Fruit fly (Drosophila melanogaster) whole organism, wandering third instar larva: ENCODE results near the gene Vinc.
A peak's percentile ranks its signal among the peaks of the same experiment; 100 is the strongest.

Experiments used
- Abd-B ChIP-seq: fragments of >200 bp; optimal IDR thresholded peaks from 2 replicates; lab custom pipeline; 2017; ENCODE audit warnings: missing biosample characterization, missing genetic modification characterization
- CG9705 ChIP-seq: fragments of 200-800 bp; sonication (Bioruptor generic); optimal IDR thresholded peaks from 2 replicates; lab custom pipeline; 2018; ENCODE audit warnings: missing biosample characterization, mild to moderate bottlenecking, missing genetic modification characterization
- CrebA ChIP-seq: fragments of 200-800 bp; sonication (Bioruptor generic); optimal IDR thresholded peaks from 2 replicates; lab custom pipeline; 2016; ENCODE audit warnings: missing biosample characterization, mild to moderate bottlenecking, missing genetic modification characterization, borderline replicate concordance
- Dif ChIP-seq: fragments of 200-275, 200-300 bp; sonication (Bioruptor generic); optimal IDR thresholded peaks from 2 replicates; lab custom pipeline; 2018; ENCODE audit warnings: missing biosample characterization, missing genetic modification characterization; ENCODE audit not compliant: partially characterized antibody
- GATAd ChIP-seq: sonication (Bioruptor generic); optimal IDR thresholded peaks from 2 replicates; lab custom pipeline; 2016; ENCODE audit warnings: missing biosample characterization, missing genetic modification characterization
- HLH106 ChIP-seq: fragments of 200-800 bp; optimal IDR thresholded peaks from 3 replicates; lab custom pipeline; 2019; ENCODE audit warnings: missing biosample characterization, mild to moderate bottlenecking, missing genetic modification characterization, moderate library complexity
- Hnf4 ChIP-seq: fragments of 200-800 bp; sonication (Bioruptor generic); optimal IDR thresholded peaks from 2 replicates; lab custom pipeline; 2016; ENCODE audit warnings: missing biosample characterization, mild to moderate bottlenecking, missing genetic modification characterization
- Hr78 ChIP-seq: fragments of >200 bp; optimal IDR thresholded peaks from 2 replicates; lab custom pipeline; 2017; ENCODE audit warnings: missing biosample characterization, missing genetic modification characterization
- Hr83 ChIP-seq: fragments of 200-300 bp; sonication (Bioruptor generic); optimal IDR thresholded peaks from 2 replicates; lab custom pipeline; 2016; ENCODE audit warnings: missing biosample characterization, mild to moderate bottlenecking, missing genetic modification characterization, moderate library complexity; ENCODE audit not compliant: poor library complexity, severe bottlenecking
- Jra ChIP-seq: sonication (Bioruptor generic); optimal IDR thresholded peaks from 2 replicates; lab custom pipeline; 2016; ENCODE audit warnings: missing biosample characterization, missing genetic modification characterization
- Mio ChIP-seq: sonication (Bioruptor generic); optimal IDR thresholded peaks from 2 replicates; lab custom pipeline; 2016; ENCODE audit warnings: missing biosample characterization, missing genetic modification characterization
- Myc ChIP-seq: fragments of >200 bp; optimal IDR thresholded peaks from 2 replicates; lab custom pipeline; 2017
- N ChIP-seq: fragments of >200 bp; optimal IDR thresholded peaks from 2 replicates; lab custom pipeline; 2018; ENCODE audit warnings: missing biosample characterization, missing external identifiers, missing genetic modification characterization
- OdsH ChIP-seq: fragments of 200-800 bp; sonication (Bioruptor generic); optimal IDR thresholded peaks from 2 replicates; lab custom pipeline; 2016; ENCODE audit warnings: missing biosample characterization, mild to moderate bottlenecking, missing genetic modification characterization
- Rel ChIP-seq, 2 experiments: fragments of 200-800 bp; sonication (Bioruptor generic) in 1 of 2; optimal IDR thresholded peaks; 2 replicates in 1 of 2; 3 replicates in 1 of 2; lab custom pipeline; 2016 to 2019; ENCODE audit warnings: mild to moderate bottlenecking in 2 of 2, missing biosample characterization in 2 of 2, missing genetic modification characterization in 2 of 2, moderate library complexity in 1 of 2
- Sp1 ChIP-seq: fragments of 200-800 bp; sonication (Bioruptor generic); optimal IDR thresholded peaks from 3 replicates; lab custom pipeline; 2019; ENCODE audit warnings: missing biosample characterization, mild to moderate bottlenecking, missing genetic modification characterization, moderate library complexity
- br ChIP-seq: fragments of 200-800 bp; sonication (Bioruptor generic); optimal IDR thresholded peaks from 2 replicates; lab custom pipeline; 2016; ENCODE audit warnings: missing biosample characterization, missing genetic modification characterization
- dmrt93B ChIP-seq: fragments of 200-800 bp; sonication (Bioruptor generic); optimal IDR thresholded peaks from 2 replicates; lab custom pipeline; 2018; ENCODE audit warnings: missing biosample characterization, mild to moderate bottlenecking, missing genetic modification characterization
- ey ChIP-seq: fragments of 200-800 bp; sonication (Bioruptor generic); optimal IDR thresholded peaks from 2 replicates; lab custom pipeline; 2016; ENCODE audit warnings: missing biosample characterization, missing genetic modification characterization
- foxo ChIP-seq, 2 experiments: fragments of 200-800 bp; sonication (Bioruptor generic); optimal IDR thresholded peaks; 2 replicates in 1 of 2; 3 replicates in 1 of 2; lab custom pipeline; 2016 to 2017; ENCODE audit warnings: missing biosample characterization in 2 of 2, missing genetic modification characterization in 2 of 2
- fru ChIP-seq: fragments of 200-800 bp; sonication (Bioruptor generic); optimal IDR thresholded peaks from 3 replicates; lab custom pipeline; 2016; ENCODE audit warnings: missing biosample characterization, mild to moderate bottlenecking, missing genetic modification characterization
- h ChIP-seq: fragments of 200-800 bp; sonication (Bioruptor generic); optimal IDR thresholded peaks from 3 replicates; lab custom pipeline; 2016; ENCODE audit warnings: missing biosample characterization, mild to moderate bottlenecking, missing genetic modification characterization
- pan ChIP-seq: fragments of >200 bp; optimal IDR thresholded peaks from 2 replicates; lab custom pipeline; 2017
- psq ChIP-seq: fragments of 200-800 bp; sonication (Bioruptor generic); optimal IDR thresholded peaks from 3 replicates; lab custom pipeline; 2017; ENCODE audit warnings: missing biosample characterization, mild to moderate bottlenecking, missing genetic modification characterization, moderate library complexity
- rgr ChIP-seq: fragments of 200-800 bp; sonication (Bioruptor generic); optimal IDR thresholded peaks from 3 replicates; lab custom pipeline; 2016; ENCODE audit warnings: missing biosample characterization, mild to moderate bottlenecking, missing genetic modification characterization
- sage ChIP-seq: fragments of 200-800 bp; sonication (Bioruptor generic); optimal IDR thresholded peaks from 2 replicates; lab custom pipeline; 2016; ENCODE audit warnings: missing biosample characterization, mild to moderate bottlenecking, missing genetic modification characterization
- sv ChIP-seq: fragments of 200-800 bp; sonication (Bioruptor generic); optimal IDR thresholded peaks from 3 replicates; lab custom pipeline; 2016; ENCODE audit warnings: missing biosample characterization, missing genetic modification characterization
- usp ChIP-seq: fragments of >200 bp; optimal IDR thresholded peaks from 2 replicates; lab custom pipeline; 2017; ENCODE audit warnings: missing biosample characterization, missing genetic modification characterization
- woc ChIP-seq: sonication (Bioruptor generic); optimal IDR thresholded peaks from 2 replicates; lab custom pipeline; 2016; ENCODE audit warnings: missing biosample characterization, mild to moderate bottlenecking, missing genetic modification characterization

Gene Vinc

DNA sequence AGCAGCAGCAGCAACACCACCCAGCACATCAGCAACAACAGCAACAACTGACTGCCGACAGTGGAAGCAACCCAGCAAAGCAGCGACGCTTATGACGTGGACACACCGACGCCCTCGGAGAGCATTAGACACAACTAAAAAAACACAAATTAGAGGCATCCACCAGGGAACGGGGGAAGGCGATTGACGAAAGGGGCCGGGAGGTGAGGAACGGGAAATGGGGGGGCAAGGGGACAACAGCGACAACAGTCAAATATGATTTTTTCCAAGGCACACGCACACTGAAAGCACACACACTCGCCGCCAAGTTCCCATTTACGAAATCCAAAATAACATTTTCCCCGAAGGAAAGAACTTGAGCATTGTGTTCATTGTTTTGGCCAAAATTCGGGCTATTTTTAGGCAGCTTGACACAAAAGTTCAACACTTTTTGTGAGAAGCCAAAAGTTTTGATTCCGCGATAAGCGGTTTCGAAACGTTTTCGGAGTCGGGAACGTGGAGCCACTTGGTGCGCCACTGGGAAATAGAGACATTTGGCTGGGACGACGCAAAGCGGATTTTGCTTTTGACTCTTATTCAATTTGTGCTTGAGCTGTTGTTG, 13.6 kb downstream of the Vinc start:
- TF ChIP-seq Hr78 (GFP tag; lab: Kevin White, UChicago), result no peak
- TF ChIP-seq usp (GFP tag; lab: Kevin White, UChicago), result no peak
- no peak for TF ChIP-seq Hr83 (GFP tag; lab: Kevin White, UChicago)
- no peak for TF ChIP-seq woc (GFP tag; lab: Kevin White, UChicago)
- TF ChIP-seq br, result no peak
- TF ChIP-seq GATAd (GFP tag; lab: Kevin White, UChicago), result no peak
- TF ChIP-seq Myc (lab: Kevin White, UChicago), result no peak
- no peak for TF ChIP-seq Hnf4 (GFP tag; lab: Kevin White, UChicago)

DNA sequence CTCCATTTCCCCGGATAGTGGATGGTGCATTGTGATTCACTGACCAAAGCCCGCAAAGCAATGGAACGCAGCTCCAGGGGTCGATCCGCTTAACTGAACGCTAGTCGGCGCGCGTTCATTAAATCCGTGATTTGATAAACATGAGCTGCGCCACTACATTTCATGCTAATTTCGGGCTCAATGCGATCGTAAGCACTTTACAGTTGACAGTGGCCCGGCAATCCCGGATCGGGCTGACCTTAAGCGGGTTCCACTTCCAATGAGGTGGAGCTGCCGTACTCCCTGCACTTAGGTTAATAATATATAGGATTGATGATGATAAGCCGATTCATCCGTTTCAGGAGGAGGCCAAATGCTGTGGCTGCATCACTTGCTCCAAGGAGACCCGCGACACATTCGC, 18.6 kb downstream of the Vinc start, which contains the start of gene FarO:
Gene FarO (minus strand): TSS at position 101 of the 400 bp plus-strand sequence.
- TF ChIP-seq foxo (GFP tag; optimal IDR thresholded peaks at IDR 0.05; lab: Kevin White, UChicago) (no peak), CrebA (GFP tag; lab: Kevin White, UChicago) (no peak), pan (no peak), Mio (GFP tag; lab: Kevin White, UChicago) (no peak), OdsH (GFP tag; lab: Kevin White, UChicago) (no peak), Abd-B (GFP tag; lab: Kevin White, UChicago) (no peak), CG9705 (no peak), Hr83 (GFP tag; lab: Kevin White, UChicago) (no peak), br (no peak)

DNA sequence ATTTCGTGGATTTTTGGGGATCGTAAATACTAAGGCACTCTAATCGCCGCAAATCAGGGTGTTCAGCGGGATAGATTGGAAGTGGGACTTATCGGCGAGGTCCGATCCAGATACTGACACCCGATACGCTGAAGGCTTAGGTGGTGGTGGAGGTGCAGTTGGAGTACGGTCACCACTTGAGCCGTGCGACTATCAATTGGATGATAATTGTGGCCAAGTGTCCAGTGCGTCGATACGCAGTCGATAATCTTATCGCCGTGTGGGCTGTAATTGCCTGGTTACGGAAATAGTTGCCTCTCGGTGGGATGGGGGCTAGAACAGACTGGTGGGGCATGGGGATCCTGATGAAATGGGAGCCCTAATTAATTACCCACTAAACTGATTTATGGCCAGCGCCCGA, 23.1 kb downstream of the Vinc start:
- TF ChIP-seq Jra (GFP tag; lab: Kevin White, UChicago) (no peak), Rel (GFP tag; optimal IDR thresholded peaks at IDR 0.05; lab: Kevin White, UChicago) (no peak), Rel (tag; optimal IDR thresholded peaks at IDR 0.05; lab: Kevin White, UChicago) (no peak), h (GFP tag; lab: Kevin White, UChicago) (peak; percentile 22)

DNA sequence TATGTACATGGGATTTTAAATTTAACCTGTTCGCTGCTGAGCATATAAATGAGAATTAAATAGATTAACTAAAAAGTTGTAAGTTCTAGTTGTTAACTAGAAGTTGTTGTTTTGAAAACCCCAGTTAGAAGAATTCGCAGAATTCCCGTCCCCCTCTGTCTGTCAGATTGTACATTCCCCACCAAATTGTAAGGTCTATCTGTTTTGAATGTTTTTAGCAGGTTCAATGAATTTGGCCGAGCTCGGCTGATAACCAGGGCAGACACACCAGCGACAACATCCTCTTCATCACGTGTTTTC, 24.1 kb downstream of the Vinc start:
- no peak for TF ChIP-seq ey (GFP tag; lab: Kevin White, UChicago)
- TF ChIP-seq Dif (GFP tag; lab: Kevin White, UChicago), result no peak
- TF ChIP-seq CG9705, result no peak
- TF ChIP-seq Rel (GFP tag; optimal IDR thresholded peaks at IDR 0.05; lab: Kevin White, UChicago), result no peak
- peak; percentile 50 for TF ChIP-seq Rel (tag; optimal IDR thresholded peaks at IDR 0.05; lab: Kevin White, UChicago)

DNA sequence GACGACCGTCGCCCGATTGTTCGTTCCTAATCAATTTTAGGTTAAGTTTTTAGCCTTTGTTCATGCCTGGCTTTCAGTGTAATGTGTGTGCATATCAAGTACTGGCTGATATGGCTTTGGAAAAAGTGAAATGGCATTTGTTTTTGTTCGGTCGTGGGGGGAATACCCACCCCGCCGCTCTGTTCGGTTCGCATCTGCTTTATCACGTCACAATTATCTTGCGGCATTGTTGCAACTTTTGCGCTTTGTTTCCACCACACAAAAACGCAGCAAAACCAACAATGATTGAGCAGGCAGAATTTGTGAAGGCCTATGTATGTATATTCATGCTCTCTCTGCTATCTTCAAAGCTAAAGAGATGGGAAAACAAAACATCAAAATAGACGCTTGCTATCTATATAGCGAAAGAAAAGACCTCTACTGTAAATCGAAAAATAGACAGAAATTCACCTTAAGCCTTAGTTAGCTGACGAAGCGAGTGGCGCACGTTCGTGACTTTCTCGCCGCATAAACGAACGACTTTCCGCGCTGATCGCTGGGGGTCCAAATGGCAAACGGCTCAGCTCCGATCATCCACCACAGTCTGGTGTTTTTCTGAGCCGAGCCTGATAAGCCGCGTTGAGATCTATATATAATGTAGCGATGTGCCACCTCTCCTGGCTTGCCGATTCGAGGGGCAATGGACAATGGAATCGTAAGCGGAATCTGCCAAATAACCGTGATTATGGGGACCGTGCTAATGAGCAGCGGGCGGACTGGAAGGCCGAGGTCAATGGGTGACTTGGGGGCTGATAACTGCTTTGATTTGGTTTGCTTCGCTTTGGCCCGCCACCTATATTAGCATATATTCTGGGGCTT, 24.7 kb downstream of the Vinc start:
- TF ChIP-seq HLH106 (tag; lab: Kevin White, UChicago) (peak; percentile 3), fru (GFP tag; lab: Kevin White, UChicago) (peak; percentile 17), Sp1 (peak; percentile 28), Rel (GFP tag; optimal IDR thresholded peaks at IDR 0.05; lab: Kevin White, UChicago) (no peak), Rel (tag; optimal IDR thresholded peaks at IDR 0.05; lab: Kevin White, UChicago) (peak; percentile 97), Myc (lab: Kevin White, UChicago) (no peak), psq (GFP tag; lab: Kevin White, UChicago) (no peak), br (peak; percentile 19), h (GFP tag; lab: Kevin White, UChicago) (peak; percentile 33), usp (GFP tag; lab: Kevin White, UChicago) (no peak), pan (no peak)

DNA sequence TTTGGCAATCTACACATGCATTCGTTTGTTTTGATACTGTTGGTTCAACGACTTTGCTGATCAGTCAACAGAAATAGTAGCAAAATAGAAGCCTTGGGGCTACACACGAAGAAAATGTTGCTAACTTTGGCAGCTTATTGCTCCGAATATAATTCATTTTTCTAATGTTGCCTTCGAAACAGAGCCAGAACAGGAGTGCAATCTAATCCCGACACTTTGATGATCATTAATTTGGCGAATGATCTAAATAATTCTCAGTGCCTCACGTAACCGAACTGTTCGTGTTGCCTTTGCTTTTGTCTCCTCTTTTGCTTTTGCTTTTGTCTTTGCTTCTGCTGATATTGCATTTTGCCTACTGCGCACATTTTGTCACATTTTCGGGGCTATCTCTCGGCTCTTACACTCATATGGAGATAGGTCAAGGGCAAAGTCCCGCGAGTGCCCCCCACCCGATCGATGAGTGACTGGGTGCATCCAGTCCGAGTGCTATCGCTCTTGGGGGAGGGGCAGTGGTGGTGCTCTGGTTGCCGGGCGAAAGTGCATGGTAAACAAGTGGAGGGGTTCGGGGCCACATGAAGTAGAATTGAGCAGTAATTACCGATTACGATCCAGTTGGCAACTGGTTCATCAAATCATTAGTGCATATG, 26.2 kb downstream of the Vinc start:
- peak; percentile 66 for TF ChIP-seq psq (GFP tag; lab: Kevin White, UChicago)
- peak; percentile 70 for TF ChIP-seq Sp1
- TF ChIP-seq HLH106 (tag; lab: Kevin White, UChicago), result peak; percentile 73
- TF ChIP-seq foxo (GFP tag; optimal IDR thresholded peaks at IDR 0.05; lab: Kevin White, UChicago), result peak in 1 of 2 experiments; percentile 78
- TF ChIP-seq sv (GFP tag; lab: Kevin White, UChicago), result no peak
- no peak for TF ChIP-seq pan
- TF ChIP-seq OdsH (GFP tag; lab: Kevin White, UChicago), result peak; percentile 75
- no peak for TF ChIP-seq GATAd (GFP tag; lab: Kevin White, UChicago)
- TF ChIP-seq ey (GFP tag; lab: Kevin White, UChicago), result peak; percentile 85
- TF ChIP-seq fru (GFP tag; lab: Kevin White, UChicago), result peak; percentile 58
- peak; percentile 82 for TF ChIP-seq rgr (GFP tag; lab: Kevin White, UChicago)
- peak; percentile 32 for TF ChIP-seq sage (GFP tag; lab: Kevin White, UChicago)
- peak; percentile 71 for TF ChIP-seq Hnf4 (GFP tag; lab: Kevin White, UChicago)
- TF ChIP-seq woc (GFP tag; lab: Kevin White, UChicago), result peak; percentile 18
- peak; percentile 87 for TF ChIP-seq h (GFP tag; lab: Kevin White, UChicago)
- no peak for TF ChIP-seq Jra (GFP tag; lab: Kevin White, UChicago)
- TF ChIP-seq br, result peak; percentile 81
- no peak for TF ChIP-seq Dif (GFP tag; lab: Kevin White, UChicago)
- no peak for TF ChIP-seq CG9705
- no peak for TF ChIP-seq Rel (GFP tag; optimal IDR thresholded peaks at IDR 0.05; lab: Kevin White, UChicago)
- TF ChIP-seq Rel (tag; optimal IDR thresholded peaks at IDR 0.05; lab: Kevin White, UChicago), result peak; percentile 63
- TF ChIP-seq dmrt93B (GFP tag; lab: Kevin White, UChicago), result peak; percentile 52
- TF ChIP-seq Mio (GFP tag; lab: Kevin White, UChicago), result no peak
- TF ChIP-seq N (GFP tag; lab: Kevin White, UChicago), result no peak
